Worm (Caenorhabditis elegans) whole organism, L1 larva: ENCODE measurements around the gene pho-10.

ENCODE experiments used
- C04F5.9 ChIP-seq: sonication (generic microtip); optimal IDR thresholded peaks from 2 replicates; lab custom pipeline; 2016; ENCODE audit warnings: missing genetic modification characterization, missing compliant biosample characterization
- egl-27 ChIP-seq, 2 experiments: fragments of 150-350 bp in 1 of 2; sonication (generic microtip); optimal IDR thresholded peaks; 3 replicates each; lab custom pipeline; 2017 to 2018; ENCODE audit warnings: missing biosample characterization in 2 of 2, missing genetic modification characterization in 2 of 2, missing genetic modification reagents in 2 of 2
- fkh-10 ChIP-seq: sonication (generic microtip); optimal IDR thresholded peaks from 2 replicates; lab custom pipeline; 2017; ENCODE audit warnings: missing biosample characterization, missing genetic modification reagents, missing genetic modification characterization
- fkh-4 ChIP-seq: sonication (generic microtip); optimal IDR thresholded peaks from 2 replicates; lab custom pipeline; 2016; ENCODE audit warnings: missing compliant biosample characterization, missing genetic modification characterization, borderline replicate concordance
- mep-1 ChIP-seq: fragments of 150-350 bp; optimal IDR thresholded peaks from 2 replicates; lab custom pipeline; 2014; ENCODE audit warnings: missing biosample characterization, missing genetic modification characterization
- pax-3 ChIP-seq: fragments of 200-800 bp; sonication (Bioruptor generic); optimal IDR thresholded peaks from 2 replicates; lab custom pipeline; 2018; ENCODE audit warnings: mild to moderate bottlenecking, missing genetic modification characterization, moderate library complexity, missing compliant biosample characterization
- snu-23 ChIP-seq: sonication (generic microtip); optimal IDR thresholded peaks from 2 replicates; lab custom pipeline; 2016; ENCODE audit warnings: missing genetic modification characterization, missing compliant biosample characterization

The pho-10 gene

DNA sequence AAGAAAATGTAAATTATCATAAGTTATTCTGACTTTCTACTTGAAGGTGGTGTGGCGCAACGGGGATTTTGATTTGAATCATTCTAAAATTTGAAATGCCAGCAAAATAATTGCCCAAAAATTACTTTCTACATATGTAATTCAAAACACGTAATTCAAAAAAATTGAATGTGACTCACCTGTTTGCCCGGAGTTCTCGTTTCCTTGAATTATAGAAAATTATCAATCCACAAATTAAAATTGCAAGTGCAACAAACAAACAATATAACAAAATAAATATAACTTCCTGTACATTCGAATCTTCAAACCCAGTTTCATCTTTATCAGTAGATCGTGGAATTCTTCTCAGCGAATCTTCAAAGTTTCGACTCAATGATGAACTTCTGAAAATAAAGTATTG is 52.2 kb downstream of the pho-10 start:
- TF ChIP-seq fkh-10 (GFP tag; lab: Kevin White, UChicago) = no peak
- TF ChIP-seq snu-23 (GFP tag; lab: Kevin White, UChicago) = no peak
- no peak for TF ChIP-seq mep-1
- no peak for TF ChIP-seq egl-27 (tag; optimal IDR thresholded peaks at IDR 0.05; lab: Kevin White, UChicago)
- no peak for TF ChIP-seq fkh-4
- TF ChIP-seq pax-3 (tag; lab: Kevin White, UChicago) = no peak
- no peak for TF ChIP-seq C04F5.9
